Worm (Caenorhabditis elegans) whole organism, L4 larva: Measurements from ENCODE around the gene npr-18.

Source experiments
- F26F4.8 ChIP-seq: fragments of 200-800 bp; sonication (Bioruptor generic); conservative IDR thresholded peaks from 2 replicates; pipeline ENCODE4 v1.3.6; 2022; ENCODE audit warnings: missing genetic modification characterization, missing compliant biosample characterization
- F37D6.2 ChIP-seq: sonication (generic microtip); optimal IDR thresholded peaks from 2 replicates; lab custom pipeline; 2016; ENCODE audit warnings: mild to moderate bottlenecking, missing genetic modification characterization, missing compliant biosample characterization
- F49E8.2 ChIP-seq: sonication (generic microtip); optimal IDR thresholded peaks from 2 replicates; lab custom pipeline; 2016; ENCODE audit warnings: missing compliant biosample characterization, mild to moderate bottlenecking, missing genetic modification characterization, borderline replicate concordance
- R02D3.7 ChIP-seq: fragments of 150-350 bp; sonication (generic microtip); optimal IDR thresholded peaks from 3 replicates; lab custom pipeline; 2014; ENCODE audit warnings: missing biosample characterization, missing genetic modification characterization
- T26A8.4 ChIP-seq: fragments of 200-800 bp; sonication (Bioruptor generic); IDR thresholded peaks from 2 replicates; pipeline ENCODE4 v1.3.6; 2022; ENCODE audit warnings: missing genetic modification characterization, missing compliant biosample characterization
- Y48G9A.11 ChIP-seq: fragments of 200-800 bp; sonication (Bioruptor generic); IDR thresholded peaks from 2 replicates; pipeline ENCODE4 v1.3.6; 2022; ENCODE audit warnings: missing genetic modification reagents, missing genetic modification characterization, missing compliant biosample characterization
- Y5F2A.4 ChIP-seq: fragments of 200-800 bp; sonication (Bioruptor generic); optimal IDR thresholded peaks from 2 replicates; lab custom pipeline; 2018; ENCODE audit warnings: mild to moderate bottlenecking, missing genetic modification characterization, missing compliant biosample characterization
- aha-1 ChIP-seq: fragments of 150-350 bp; peaks from one replicate; lab custom pipeline; 2014; ENCODE audit warnings: missing biosample characterization, missing genetic modification characterization
- arid-1 ChIP-seq: fragments of 200-800 bp; sonication (Bioruptor generic); conservative IDR thresholded peaks from 2 replicates; pipeline ENCODE4 v1.3.6; 2022; ENCODE audit warnings: missing genetic modification reagents, missing genetic modification characterization, missing compliant biosample characterization
- attf-4 ChIP-seq: sonication (generic microtip); optimal IDR thresholded peaks from 3 replicates; lab custom pipeline; 2017; ENCODE audit warnings: missing biosample characterization, missing genetic modification characterization
- ceh-28 ChIP-seq: fragments of 150-350 bp; optimal IDR thresholded peaks from 2 replicates; lab custom pipeline; 2014; ENCODE audit warnings: missing biosample characterization, missing genetic modification reagents, missing genetic modification characterization
- ceh-32 ChIP-seq: sonication (generic microtip); optimal IDR thresholded peaks from 2 replicates; lab custom pipeline; 2016; ENCODE audit warnings: mild to moderate bottlenecking, missing genetic modification characterization, missing compliant biosample characterization; ENCODE audit not compliant: poor library complexity
- ceh-44 ChIP-seq: fragments of 200-800 bp; sonication (Bioruptor generic); IDR thresholded peaks from 2 replicates; pipeline ENCODE4 v1.3.6; 2022; ENCODE audit warnings: missing genetic modification reagents, missing genetic modification characterization, missing compliant biosample characterization
- ceh-62 ChIP-seq: sonication (generic microtip); optimal IDR thresholded peaks from 2 replicates; lab custom pipeline; 2017; ENCODE audit warnings: missing biosample characterization, missing genetic modification characterization
- ceh-82 ChIP-seq: sonication (generic microtip); optimal IDR thresholded peaks from 2 replicates; lab custom pipeline; 2017; ENCODE audit warnings: missing biosample characterization, missing genetic modification characterization
- daf-16 ChIP-seq, 3 experiments: sonication (generic microtip); optimal IDR thresholded peaks; 2 replicates each; lab custom pipeline; 2016 to 2017; ENCODE audit warnings: missing genetic modification characterization in 3 of 3, missing genetic modification reagents in 3 of 3, mild to moderate bottlenecking in 2 of 3, missing compliant biosample characterization in 2 of 3, missing biosample characterization in 1 of 3, moderate library complexity in 1 of 3
- daf-8 ChIP-seq: fragments of 200-800 bp; sonication (Bioruptor generic); IDR thresholded peaks from 2 replicates; pipeline ENCODE4 v1.3.6; 2022; ENCODE audit warnings: missing genetic modification characterization, missing compliant biosample characterization
- duxl-1 ChIP-seq: sonication (generic microtip); optimal IDR thresholded peaks from 2 replicates; lab custom pipeline; 2016; ENCODE audit warnings: mild to moderate bottlenecking, missing genetic modification characterization, moderate library complexity, missing compliant biosample characterization; ENCODE audit not compliant: poor library complexity
- dve-1 ChIP-seq: sonication (generic microtip); optimal IDR thresholded peaks from 2 replicates; lab custom pipeline; 2017; ENCODE audit warnings: antibody characterized with exemption, mild to moderate bottlenecking, missing genetic modification characterization, missing compliant biosample characterization; ENCODE audit not compliant: insufficient read depth
- egl-43 ChIP-seq: fragments of 200-800 bp; sonication (Bioruptor generic); IDR thresholded peaks from 2 replicates; pipeline ENCODE4 v1.3.6; 2022; ENCODE audit warnings: missing genetic modification reagents, missing genetic modification characterization, missing compliant biosample characterization
- gei-8 ChIP-seq: fragments of 200-800 bp; sonication (Bioruptor generic); optimal IDR thresholded peaks from 2 replicates; lab custom pipeline; 2018; ENCODE audit warnings: mild to moderate bottlenecking, missing genetic modification characterization, missing compliant biosample characterization
- hlh-11 ChIP-seq: fragments of 200-800 bp; sonication (Bioruptor generic); optimal IDR thresholded peaks from 2 replicates; lab custom pipeline; 2018; ENCODE audit warnings: mild to moderate bottlenecking, missing genetic modification characterization, missing compliant biosample characterization
- hmg-1.1 ChIP-seq: fragments of 200-800 bp; sonication (Bioruptor generic); IDR thresholded peaks from 2 replicates; pipeline ENCODE4 v1.3.6; 2022; ENCODE audit warnings: missing genetic modification reagents, missing genetic modification characterization, missing compliant biosample characterization
- lin-1 ChIP-seq: fragments of 200-800 bp; sonication (Bioruptor generic); IDR thresholded peaks from 2 replicates; pipeline ENCODE4 v1.3.6; 2022; ENCODE audit warnings: missing genetic modification reagents, missing genetic modification characterization, missing compliant biosample characterization
- lin-15B ChIP-seq: fragments of 150-350 bp; sonication (generic microtip); optimal IDR thresholded peaks from 3 replicates; lab custom pipeline; 2014; ENCODE audit warnings: missing biosample characterization, missing genetic modification characterization
- lin-38 ChIP-seq: fragments of 200-800 bp; sonication (Bioruptor generic); IDR thresholded peaks from 2 replicates; pipeline ENCODE4 v1.3.6; 2022; ENCODE audit warnings: missing genetic modification reagents, missing genetic modification characterization, missing compliant biosample characterization
- lin-39 ChIP-seq: fragments of 150-350 bp; optimal IDR thresholded peaks from 2 replicates; lab custom pipeline; 2014; ENCODE audit warnings: missing biosample characterization, missing genetic modification reagents, missing genetic modification characterization
- mdt-29 ChIP-seq: fragments of 200-800 bp; sonication (Bioruptor generic); IDR thresholded peaks from 2 replicates; pipeline ENCODE4 v1.3.6; 2022; ENCODE audit warnings: missing genetic modification reagents, missing genetic modification characterization, missing compliant biosample characterization
- mes-2 ChIP-seq: sonication (generic microtip); optimal IDR thresholded peaks from 2 replicates; lab custom pipeline; 2016; ENCODE audit warnings: missing genotype, mild to moderate bottlenecking, missing genetic modification characterization, missing compliant biosample characterization; ENCODE audit not compliant: poor library complexity, severe bottlenecking
- nhr-10 ChIP-seq: fragments of 150-350 bp; optimal IDR thresholded peaks from 2 replicates; lab custom pipeline; 2014; ENCODE audit warnings: missing biosample characterization, missing genetic modification characterization
- nhr-102 ChIP-seq: sonication (generic microtip); optimal IDR thresholded peaks from 2 replicates; lab custom pipeline; 2016; ENCODE audit warnings: mild to moderate bottlenecking, missing genetic modification characterization, moderate library complexity, missing compliant biosample characterization
- nhr-111 ChIP-seq: fragments of 200-800 bp; sonication (Bioruptor generic); optimal IDR thresholded peaks from 2 replicates; lab custom pipeline; 2018; ENCODE audit warnings: mild to moderate bottlenecking, missing genetic modification characterization, missing compliant biosample characterization
- nhr-28 ChIP-seq: fragments of 150-350 bp; optimal IDR thresholded peaks from 2 replicates; lab custom pipeline; 2014; ENCODE audit warnings: missing biosample characterization, missing genetic modification characterization
- pha-4 ChIP-seq, 2 experiments: fragments of 150-350 bp in 1 of 2; fragments of 200-800 bp in 1 of 2; sonication (Bioruptor generic) in 1 of 2; IDR thresholded peaks in 1 of 2; optimal IDR thresholded peaks in 1 of 2; 2 replicates each; pipeline versions ENCODE4 v1.3.6 to Lab custom; 2014 to 2022; ENCODE audit warnings: missing genetic modification characterization in 2 of 2, missing genetic modification reagents in 2 of 2, missing biosample characterization in 1 of 2, missing compliant biosample characterization in 1 of 2
- pqm-1 ChIP-seq: sonication (generic microtip); optimal IDR thresholded peaks from 2 replicates; lab custom pipeline; 2017; ENCODE audit warnings: missing biosample characterization, missing genetic modification characterization
- rbr-2 ChIP-seq: sonication (generic microtip); optimal IDR thresholded peaks from 2 replicates; lab custom pipeline; 2016; ENCODE audit warnings: missing genotype, missing genetic modification characterization, missing compliant biosample characterization
- saeg-2 ChIP-seq: fragments of 200-800 bp; sonication (Bioruptor generic); IDR thresholded peaks from 2 replicates; pipeline ENCODE4 v1.3.6; 2022; ENCODE audit warnings: missing genetic modification reagents, missing genetic modification characterization, missing compliant biosample characterization
- set-16 ChIP-seq: fragments of 200-800 bp; sonication (Bioruptor generic); IDR thresholded peaks from 2 replicates; pipeline ENCODE4 v1.3.6; 2022; ENCODE audit warnings: missing genetic modification reagents, missing genetic modification characterization, missing compliant biosample characterization
- skn-1 ChIP-seq: fragments of 150-350 bp; optimal IDR thresholded peaks from 2 replicates; lab custom pipeline; 2014; ENCODE audit warnings: missing biosample characterization, missing genetic modification characterization
- snpc-1.2 ChIP-seq: fragments of 200-800 bp; sonication (Bioruptor generic); IDR thresholded peaks from 2 replicates; pipeline ENCODE4 v1.3.6; 2022; ENCODE audit warnings: missing genetic modification reagents, missing genetic modification characterization, missing compliant biosample characterization
- spr-1 ChIP-seq: sonication (generic microtip); optimal IDR thresholded peaks from 2 replicates; lab custom pipeline; 2016; ENCODE audit warnings: mild to moderate bottlenecking, missing genetic modification characterization, missing compliant biosample characterization
- spr-3 ChIP-seq: fragments of 200-800 bp; sonication (Bioruptor generic); optimal IDR thresholded peaks from 2 replicates; lab custom pipeline; 2018; ENCODE audit warnings: mild to moderate bottlenecking, missing genetic modification characterization, missing compliant biosample characterization
- tag-97 ChIP-seq: fragments of 200-800 bp; sonication (Bioruptor generic); IDR thresholded peaks from 2 replicates; pipeline ENCODE4 v1.3.6; 2022; ENCODE audit warnings: missing genetic modification characterization, missing compliant biosample characterization
- unc-130 ChIP-seq: sonication (generic microtip); optimal IDR thresholded peaks from 2 replicates; lab custom pipeline; 2016; ENCODE audit warnings: missing genetic modification reagents, missing genetic modification characterization, missing compliant biosample characterization
- unc-39 ChIP-seq: sonication (generic microtip); optimal IDR thresholded peaks from 2 replicates; lab custom pipeline; 2017; ENCODE audit warnings: missing biosample characterization, missing genetic modification characterization
- unc-62 ChIP-seq, 3 experiments: fragments of 150-350 bp in 1 of 3; sonication (generic microtip); optimal IDR thresholded peaks in 2 of 3; peaks in 1 of 3; 1 replicate in 1 of 3; 2 replicates in 2 of 3; lab custom pipeline; 2014 to 2017; ENCODE audit warnings: missing biosample characterization in 3 of 3, missing genetic modification characterization in 3 of 3, missing genetic modification reagents in 3 of 3, missing genotype in 1 of 3
- zfp-2 ChIP-seq: sonication (generic microtip); optimal IDR thresholded peaks from 2 replicates; lab custom pipeline; 2016; ENCODE audit warnings: mild to moderate bottlenecking, missing genetic modification characterization, missing compliant biosample characterization
- zfp-3 ChIP-seq: fragments of 200-800 bp; sonication (Bioruptor generic); conservative IDR thresholded peaks from 2 replicates; pipeline ENCODE4 v1.3.6; 2022; ENCODE audit warnings: missing genetic modification reagents, missing genetic modification characterization, missing compliant biosample characterization
- ztf-11 ChIP-seq: fragments of 150-350 bp; optimal IDR thresholded peaks from 2 replicates; lab custom pipeline; 2014; ENCODE audit warnings: missing biosample characterization, missing genetic modification characterization
- ztf-7 ChIP-seq: fragments of 150-350 bp; optimal IDR thresholded peaks from 2 replicates; lab custom pipeline; 2014; ENCODE audit warnings: missing biosample characterization, missing genetic modification characterization

Gene npr-18

ce11 chrX:9680119-9680682, 10.3 kb upstream of the npr-18 start, which contains the start of gene ifp-1:
TSS of gene ifp-1 (minus strand) at chrX:9680169.
- TF ChIP-seq F26F4.8 (GFP tag; lab: Robert Waterston, UW) (no peak), saeg-2 (GFP tag; lab: Robert Waterston, UW) (no peak), nhr-111 (GFP tag; lab: Kevin White, UChicago) (no peak), unc-62 (GFP tag; optimal IDR thresholded peaks at IDR 0.05 in 1 of 2; lab: Kevin White, UChicago) (peak in 1 of 2 experiments; percentile 73), unc-62 (tag; optimal IDR thresholded peaks at IDR 0.05; lab: Kevin White, UChicago) (no peak), tag-97 (GFP tag; lab: Robert Waterston, UW) (no peak), lin-38 (GFP tag; lab: Robert Waterston, UW) (no peak), nhr-28 (peak; percentile 49), ztf-7 (tag; lab: Kevin White, UChicago) (no peak), lin-15B (no peak), hmg-1.1 (GFP tag; lab: Robert Waterston, UW) (no peak), T26A8.4 (no peak), F49E8.2 (tag; lab: Kevin White, UChicago) (no peak), pha-4 (GFP tag; IDR thresholded peaks at IDR 0.05; lab: Robert Waterston, UW) (no peak), pha-4 (tag; optimal IDR thresholded peaks at IDR 0.05; lab: Kevin White, UChicago) (no peak), hlh-11 (tag; lab: Kevin White, UChicago) (no peak), nhr-102 (tag; lab: Kevin White, UChicago) (no peak), ztf-11 (no peak), Y48G9A.11 (GFP tag; lab: Robert Waterston, UW) (no peak), spr-3 (GFP tag; lab: Kevin White, UChicago) (no peak), daf-16 (GFP tag; optimal IDR thresholded peaks at IDR 0.05; lab: Kevin White, UChicago) (no peak), daf-16 (tag; optimal IDR thresholded peaks at IDR 0.05; lab: Kevin White, UChicago) (peak; percentile 65), snpc-1.2 (GFP tag; lab: Robert Waterston, UW) (no peak), daf-8 (no peak), ceh-44 (GFP tag; lab: Robert Waterston, UW) (no peak), skn-1 (tag; lab: Kevin White, UChicago) (no peak), Y5F2A.4 (GFP tag; lab: Kevin White, UChicago) (no peak), mes-2 (tag; lab: Kevin White, UChicago) (no peak), set-16 (no peak), zfp-3 (GFP tag; lab: Robert Waterston, UW) (no peak), ceh-28 (tag; lab: Kevin White, UChicago) (no peak), lin-1 (GFP tag; lab: Robert Waterston, UW) (no peak), spr-1 (tag; lab: Kevin White, UChicago) (no peak), lin-39 (no peak), R02D3.7 (tag; lab: Kevin White, UChicago) (no peak), aha-1 (peak; percentile 11), unc-39 (tag; lab: Kevin White, UChicago) (no peak), rbr-2 (tag; lab: Kevin White, UChicago) (no peak), dve-1 (tag; lab: Kevin White, UChicago) (peak; percentile 41), zfp-2 (tag; lab: Kevin White, UChicago) (no peak), F37D6.2 (tag; lab: Kevin White, UChicago) (no peak), ceh-82 (tag; lab: Kevin White, UChicago) (no peak), ceh-32 (no peak), ceh-62 (tag; lab: Kevin White, UChicago) (no peak), egl-43 (GFP tag; lab: Robert Waterston, UW) (no peak), attf-4 (no peak), unc-130 (GFP tag; lab: Kevin White, UChicago) (no peak), nhr-10 (no peak), mdt-29 (GFP tag; lab: Robert Waterston, UW) (no peak), pqm-1 (tag; lab: Kevin White, UChicago) (peak; percentile 92), duxl-1 (no peak), gei-8 (GFP tag; lab: Kevin White, UChicago) (no peak), arid-1 (GFP tag; lab: Robert Waterston, UW) (no peak)
